Fruit fly (Drosophila melanogaster) whole organism, embryonic: Measurements from ENCODE around the gene Pep.

Experiments used
- CG1024 ChIP-seq: fragments of 200-800 bp; sonication (Bioruptor generic); IDR thresholded peaks from 2 replicates; pipeline ENCODE4 v1.3.6; 2022; ENCODE audit warnings: missing biosample characterization, missing genetic modification characterization
- CG10274 ChIP-seq: fragments of 200-800 bp; sonication (Bioruptor generic); optimal IDR thresholded peaks from 3 replicates; lab custom pipeline; 2017; ENCODE audit warnings: missing biosample characterization, mild to moderate bottlenecking, missing genetic modification characterization
- CG12659 ChIP-seq: fragments of 200-800 bp; sonication (Bioruptor generic); optimal IDR thresholded peaks from 3 replicates; lab custom pipeline; 2017; ENCODE audit warnings: mild to moderate bottlenecking, missing biosample characterization, missing genetic modification reagents, missing genetic modification characterization
- CG13296 ChIP-seq: fragments of 200-800 bp; sonication (Bioruptor generic); optimal IDR thresholded peaks from 3 replicates; lab custom pipeline; 2018; ENCODE audit warnings: missing biosample characterization, mild to moderate bottlenecking, missing genetic modification characterization
- CG13894 ChIP-seq: fragments of 200-800 bp; sonication (Bioruptor generic); optimal IDR thresholded peaks from 3 replicates; lab custom pipeline; 2018; ENCODE audit warnings: missing biosample characterization, mild to moderate bottlenecking, missing genetic modification characterization, moderate library complexity
- CG14710 ChIP-seq: fragments of 200-800 bp; sonication (Bioruptor generic); optimal IDR thresholded peaks from 3 replicates; lab custom pipeline; 2019; ENCODE audit warnings: missing biosample characterization, mild to moderate bottlenecking, missing genetic modification characterization, moderate library complexity
- CG15479 ChIP-seq: fragments of 200-800 bp; sonication (Bioruptor generic); optimal IDR thresholded peaks from 3 replicates; lab custom pipeline; 2019; ENCODE audit warnings: missing biosample characterization, mild to moderate bottlenecking, missing genetic modification characterization, moderate library complexity
- CG1647 ChIP-seq: fragments of 200-800 bp; sonication (Bioruptor generic); optimal IDR thresholded peaks from 3 replicates; lab custom pipeline; 2016; ENCODE audit warnings: missing biosample characterization, missing genetic modification characterization
- CG17385 ChIP-seq: fragments of 200-800 bp; sonication (Bioruptor generic); optimal IDR thresholded peaks from 3 replicates; lab custom pipeline; 2018; ENCODE audit warnings: missing biosample characterization, mild to moderate bottlenecking, missing genetic modification characterization
- CG18599 ChIP-seq: fragments of 200-800 bp; sonication (Bioruptor generic); optimal IDR thresholded peaks from 3 replicates; lab custom pipeline; 2017; ENCODE audit warnings: missing biosample characterization, missing genetic modification characterization, mild to moderate bottlenecking, moderate library complexity, missing genetic modification reagents
- CG31224 ChIP-seq: fragments of 200-800 bp; sonication (Bioruptor generic); IDR thresholded peaks from 2 replicates; pipeline ENCODE4 v1.3.6; 2022; ENCODE audit warnings: missing biosample characterization, missing genetic modification characterization
- CG31365 ChIP-seq: fragments of 200-800 bp; sonication (Bioruptor generic); optimal IDR thresholded peaks from 2 replicates; lab custom pipeline; 2018; ENCODE audit warnings: missing biosample characterization, mild to moderate bottlenecking, missing genetic modification characterization
- CG3838 ChIP-seq: fragments of 200-800 bp; sonication (Bioruptor generic); optimal IDR thresholded peaks from 3 replicates; lab custom pipeline; 2016; ENCODE audit warnings: missing biosample characterization, missing genetic modification characterization
- CG3995 ChIP-seq: fragments of 200-800 bp; sonication (Bioruptor generic); optimal IDR thresholded peaks from 3 replicates; lab custom pipeline; 2016; ENCODE audit warnings: missing biosample characterization, missing genetic modification characterization
- CG42726 ChIP-seq: fragments of 200-800 bp; sonication (Bioruptor generic); IDR thresholded peaks from 2 replicates; pipeline ENCODE4 v1.3.6; 2022; ENCODE audit warnings: missing biosample characterization, missing genetic modification characterization; ENCODE audit not compliant: partially characterized antibody
- CG4617 ChIP-seq: fragments of 200-800 bp; sonication (Bioruptor generic); optimal IDR thresholded peaks from 3 replicates; lab custom pipeline; 2016; ENCODE audit warnings: missing biosample characterization, missing genetic modification characterization, borderline replicate concordance
- CG8388 ChIP-seq: fragments of 200-800 bp; sonication (Bioruptor generic); optimal IDR thresholded peaks from 2 replicates; lab custom pipeline; 2019; ENCODE audit warnings: missing biosample characterization, mild to moderate bottlenecking, missing genetic modification characterization, moderate library complexity
- CG9876 ChIP-seq: fragments of 200-800 bp; sonication (Bioruptor generic); optimal IDR thresholded peaks from 2 replicates; lab custom pipeline; 2016; ENCODE audit warnings: missing biosample characterization, missing genetic modification characterization
- CHES-1-like ChIP-seq: fragments of 200-800 bp; sonication (Bioruptor generic); optimal IDR thresholded peaks from 2 replicates; lab custom pipeline; 2016; ENCODE audit warnings: missing biosample characterization, missing genetic modification characterization
- Deaf1 ChIP-seq: fragments of 200-800 bp; optimal IDR thresholded peaks from 3 replicates; lab custom pipeline; 2019; ENCODE audit warnings: missing biosample characterization, mild to moderate bottlenecking, missing genetic modification characterization, moderate library complexity
- Dfd ChIP-seq, 2 experiments: fragments of >200 bp; optimal IDR thresholded peaks; 2 replicates each; lab custom pipeline; 2017; ENCODE audit warnings: missing biosample characterization in 2 of 2, missing genetic modification characterization in 2 of 2
- Dip2 ChIP-seq: fragments of 200-800 bp; sonication (Bioruptor generic); IDR thresholded peaks from 2 replicates; pipeline ENCODE4 v1.3.6; 2022; ENCODE audit warnings: missing biosample characterization, missing genetic modification characterization
- ERR ChIP-seq: fragments of 200-800 bp; sonication (Bioruptor generic); optimal IDR thresholded peaks from 2 replicates; lab custom pipeline; 2016; ENCODE audit warnings: missing biosample characterization, missing genetic modification characterization
- Ets97D ChIP-seq: fragments of 200-800 bp; sonication (Bioruptor generic); optimal IDR thresholded peaks from 3 replicates; lab custom pipeline; 2016; ENCODE audit warnings: missing biosample characterization, missing genetic modification characterization
- HmgD ChIP-seq: fragments of 200-800 bp; sonication (Bioruptor generic); optimal IDR thresholded peaks from 3 replicates; lab custom pipeline; 2016; ENCODE audit warnings: missing biosample characterization, missing genetic modification characterization
- HmgZ ChIP-seq: fragments of 200-800 bp; sonication (Bioruptor generic); optimal IDR thresholded peaks from 2 replicates; lab custom pipeline; 2018; ENCODE audit warnings: missing biosample characterization, mild to moderate bottlenecking, missing genetic modification characterization
- Hr39 ChIP-seq: fragments of >200 bp; optimal IDR thresholded peaks from 2 replicates; lab custom pipeline; 2017
- Lhr ChIP-seq: fragments of 200-800 bp; sonication (Bioruptor generic); optimal IDR thresholded peaks from 3 replicates; lab custom pipeline; 2017; ENCODE audit warnings: mild to moderate bottlenecking, missing biosample characterization, missing genetic modification reagents, missing genetic modification characterization
- Med ChIP-seq: fragments of 200-800 bp; sonication (Bioruptor generic); peaks from one replicate; lab custom pipeline; 2016; ENCODE audit warnings: missing biosample characterization, missing genetic modification characterization, mild to moderate bottlenecking, inconsistent platforms, moderate library complexity
- NK7.1 ChIP-seq: fragments of 200-800 bp; sonication (Bioruptor generic); optimal IDR thresholded peaks from 3 replicates; lab custom pipeline; 2016; ENCODE audit warnings: missing biosample characterization, missing genetic modification characterization
- Opbp ChIP-seq: fragments of 200-800 bp; sonication (Bioruptor generic); IDR thresholded peaks from 3 replicates; pipeline ENCODE4 v1.3.6; 2022; ENCODE audit warnings: missing biosample characterization, missing genetic modification characterization; ENCODE audit not compliant: partially characterized antibody
- PHDP ChIP-seq: fragments of 200-800 bp; sonication (Bioruptor generic); optimal IDR thresholded peaks from 3 replicates; lab custom pipeline; 2018; ENCODE audit warnings: missing biosample characterization, mild to moderate bottlenecking, missing genetic modification characterization, moderate library complexity
- Rx ChIP-seq: fragments of 200-800 bp; sonication (Bioruptor generic); IDR thresholded peaks from 2 replicates; pipeline ENCODE4 v1.3.6; 2022; ENCODE audit warnings: missing biosample characterization, missing genetic modification characterization
- Tbp ChIP-seq: fragments of >200 bp; optimal IDR thresholded peaks from 2 replicates; lab custom pipeline; 2018; ENCODE audit warnings: missing biosample characterization, missing genetic modification characterization
- abd-A ChIP-seq: fragments of 200-800 bp; sonication (Bioruptor generic); optimal IDR thresholded peaks from 3 replicates; lab custom pipeline; 2019; ENCODE audit warnings: missing biosample characterization, mild to moderate bottlenecking, missing genetic modification characterization, moderate library complexity
- bigmax ChIP-seq: fragments of 200-800 bp; sonication (Bioruptor generic); optimal IDR thresholded peaks from 2 replicates; lab custom pipeline; 2018; ENCODE audit warnings: missing biosample characterization, mild to moderate bottlenecking, missing genetic modification characterization
- cg ChIP-seq: fragments of 200-800 bp; sonication (Bioruptor generic); optimal IDR thresholded peaks from 3 replicates; lab custom pipeline; 2019; ENCODE audit warnings: missing biosample characterization, mild to moderate bottlenecking, missing genetic modification characterization, moderate library complexity
- dati ChIP-seq: fragments of 200-800 bp; sonication (Bioruptor generic); IDR thresholded peaks from 2 replicates; pipeline ENCODE4 v1.3.6; 2022; ENCODE audit warnings: missing biosample characterization, missing genetic modification characterization
- dmrt99B ChIP-seq: fragments of 200-800 bp; sonication (Bioruptor generic); optimal IDR thresholded peaks from 2 replicates; lab custom pipeline; 2018; ENCODE audit warnings: missing biosample characterization, mild to moderate bottlenecking, missing genetic modification characterization, moderate library complexity
- grau ChIP-seq: fragments of 200-800 bp; optimal IDR thresholded peaks from 3 replicates; lab custom pipeline; 2019; ENCODE audit warnings: missing biosample characterization, mild to moderate bottlenecking, missing genetic modification characterization, moderate library complexity
- grn ChIP-seq: fragments of 200-800 bp; sonication (Bioruptor generic); optimal IDR thresholded peaks from 3 replicates; lab custom pipeline; 2017; ENCODE audit warnings: missing biosample characterization, missing genetic modification characterization
- jumu ChIP-seq: fragments of 200-800 bp; sonication (Bioruptor generic); optimal IDR thresholded peaks from 3 replicates; lab custom pipeline; 2016; ENCODE audit warnings: missing biosample characterization, missing genetic modification characterization
- mirr ChIP-seq: fragments of 200-800 bp; sonication (Bioruptor generic); optimal IDR thresholded peaks from 3 replicates; lab custom pipeline; 2018; ENCODE audit warnings: missing biosample characterization, mild to moderate bottlenecking, missing genetic modification characterization
- onecut ChIP-seq: fragments of 200-800 bp; sonication (Bioruptor generic); IDR thresholded peaks from 2 replicates; pipeline ENCODE4 v1.3.6; 2022; ENCODE audit warnings: missing biosample characterization, missing genetic modification characterization
- pfk ChIP-seq: fragments of 200-800 bp; sonication (Bioruptor generic); optimal IDR thresholded peaks from 2 replicates; lab custom pipeline; 2018; ENCODE audit warnings: missing biosample characterization, mild to moderate bottlenecking, missing genetic modification characterization, moderate library complexity
- prd ChIP-seq, 3 experiments: fragments of >200 bp in 2 of 3; fragments of 200-800 bp in 1 of 3; sonication (Bioruptor generic) in 1 of 3; optimal IDR thresholded peaks in 2 of 3; IDR thresholded peaks in 1 of 3; 2 replicates in 2 of 3; 3 replicates in 1 of 3; pipeline versions ENCODE4 v1.3.6 to Lab custom; 2017 to 2022; ENCODE audit warnings: missing biosample characterization in 1 of 3, missing genetic modification characterization in 1 of 3
- tap ChIP-seq: fragments of 200-800 bp; optimal IDR thresholded peaks from 3 replicates; lab custom pipeline; 2019; ENCODE audit warnings: missing biosample characterization, mild to moderate bottlenecking, missing genetic modification characterization, moderate library complexity
- wdn ChIP-seq: fragments of 200-800 bp; sonication (Bioruptor generic); IDR thresholded peaks from 2 replicates; pipeline ENCODE4 v1.3.6; 2022; ENCODE audit warnings: missing biosample characterization, missing genetic modification characterization

The Pep gene

dm6 chr3L:17596897-17597296 is 47.9 kb downstream of the Pep start (continued):
- TF ChIP-seq CG1647 (GFP tag; lab: Kevin White, UChicago) (no peak), Lhr (GFP tag; lab: Kevin White, UChicago) (peak; percentile 93), CG31365 (tag; lab: Kevin White, UChicago) (peak; percentile 21), CG9876 (GFP tag; lab: Kevin White, UChicago) (no peak), Opbp (GFP tag; lab: Robert Waterston, UW) (peak; percentile 54; the same call in 2 of the 3 replicates), NK7.1 (no peak), HmgD (peak; percentile 60), CG14710 (tag; lab: Kevin White, UChicago) (peak; percentile 55), dati (no peak), Dip2 (GFP tag; lab: Robert Waterston, UW) (peak; percentile 88), abd-A (tag; lab: Kevin White, UChicago) (peak; percentile 49), Dfd (GFP tag; optimal IDR thresholded peaks at IDR 0.05; lab: Kevin White, UChicago) (no peak), Tbp (GFP tag; lab: Kevin White, UChicago) (no peak), grau (peak; percentile 19), prd (optimal IDR thresholded peaks at IDR 0.05; lab: Kevin White, UChicago) (peak in 1 of 2 experiments; percentile 34), prd (GFP tag; IDR thresholded peaks at IDR 0.05; lab: Robert Waterston, UW) (no peak)

DNA sequence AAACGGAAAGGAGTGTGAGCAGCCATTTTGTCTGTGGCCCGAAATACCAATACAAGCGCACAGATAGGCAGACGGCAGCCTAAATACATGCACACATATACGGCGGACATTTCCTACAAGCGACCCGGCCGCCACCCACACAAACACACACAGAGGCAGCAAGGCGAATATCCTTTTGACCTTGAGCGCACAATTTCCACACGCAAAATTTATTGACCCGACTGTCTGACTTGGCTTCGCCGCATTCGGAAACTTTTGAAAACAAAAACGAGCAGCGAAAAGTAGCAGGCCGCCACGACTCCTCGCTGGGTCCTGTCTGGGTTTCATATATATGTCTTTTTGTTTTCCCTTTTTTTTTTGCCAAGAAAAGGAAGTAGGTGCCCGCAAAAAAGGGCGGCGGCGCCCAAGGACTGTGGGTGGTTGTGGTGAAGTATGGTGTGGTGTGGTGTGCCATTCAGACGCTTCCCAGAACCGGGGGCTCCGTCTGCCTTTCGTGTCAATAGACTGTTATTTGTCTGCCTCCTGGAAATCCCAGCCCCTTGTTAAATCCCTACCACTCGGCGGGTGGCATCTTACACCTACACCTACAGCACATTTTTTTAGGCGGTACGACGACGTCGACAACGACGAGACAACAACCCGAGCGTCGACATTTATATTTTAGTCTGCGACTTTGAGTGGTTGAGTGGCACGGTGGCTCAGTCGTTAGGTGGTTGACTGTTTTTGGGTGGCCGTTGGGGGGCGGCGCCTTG is 48.9 kb downstream of the Pep start:
- TF ChIP-seq CG13894 (tag; lab: Kevin White, UChicago) (peak; percentile 35), CG3838 (GFP tag; lab: Kevin White, UChicago) (no peak), CG15479 (GFP tag; lab: Kevin White, UChicago) (no peak), bigmax (GFP tag; lab: Kevin White, UChicago) (no peak), mirr (GFP tag; lab: Kevin White, UChicago) (no peak), Med (peak; percentile 86), abd-A (tag; lab: Kevin White, UChicago) (peak; percentile 78), onecut (GFP tag; lab: Robert Waterston, UW) (peak; percentile 14; the same call in 1 of the 2 replicates), dmrt99B (tag; lab: Kevin White, UChicago) (no peak), Rx (GFP tag; lab: Robert Waterston, UW) (no peak), CG42726 (GFP tag; lab: Robert Waterston, UW) (no peak), CG17385 (no peak), wdn (no peak), cg (peak; percentile 33), Hr39 (no peak), CG8388 (GFP tag; lab: Kevin White, UChicago) (no peak), Deaf1 (tag; lab: Kevin White, UChicago) (peak; percentile 38), CG18599 (GFP tag; lab: Kevin White, UChicago) (no peak), pfk (GFP tag; lab: Kevin White, UChicago) (no peak), grn (no peak), CG4617 (GFP tag; lab: Kevin White, UChicago) (no peak), HmgZ (tag; lab: Kevin White, UChicago) (no peak), ERR (GFP tag; lab: Kevin White, UChicago) (peak; percentile 58), CG10274 (GFP tag; lab: Kevin White, UChicago) (no peak), CG12659 (no peak), CHES-1-like (no peak), CG13296 (GFP tag; lab: Kevin White, UChicago) (no peak), jumu (GFP tag; lab: Kevin White, UChicago) (no peak), tap (tag; lab: Kevin White, UChicago) (no peak), CG31224 (GFP tag; lab: Robert Waterston, UW) (no peak), CG1024 (no peak), PHDP (no peak), Ets97D (GFP tag; lab: Kevin White, UChicago) (no peak), CG3995 (GFP tag; lab: Kevin White, UChicago) (no peak)
